Worm (Caenorhabditis elegans) whole organism, L3 larva: ENCODE results near the gene R04F11.3.
A peak's percentile ranks its signal among the peaks of the same experiment; 100 is the strongest.

Experiments
- R02D3.7 ChIP-seq: fragments of 150-350 bp; optimal IDR thresholded peaks from 2 replicates; lab custom pipeline; 2014; ENCODE audit warnings: missing biosample characterization, missing genetic modification characterization
- ZK546.5 ChIP-seq: sonication (generic microtip); optimal IDR thresholded peaks from 2 replicates; lab custom pipeline; 2017; ENCODE audit warnings: missing biosample characterization, missing genetic modification characterization
- ceh-28 ChIP-seq: fragments of 150-350 bp; optimal IDR thresholded peaks from 2 replicates; lab custom pipeline; 2014; ENCODE audit warnings: missing biosample characterization, missing genetic modification reagents, missing genetic modification characterization
- ceh-82 ChIP-seq: fragments of 150-350 bp; optimal IDR thresholded peaks from 2 replicates; lab custom pipeline; 2014; ENCODE audit warnings: missing biosample characterization, missing genetic modification characterization
- daf-12 ChIP-seq: fragments of 150-350 bp; optimal IDR thresholded peaks from 2 replicates; lab custom pipeline; 2014; ENCODE audit warnings: missing biosample characterization, missing genetic modification reagents, missing genetic modification characterization
- egl-27 ChIP-seq: sonication (generic microtip); optimal IDR thresholded peaks from 4 replicates; lab custom pipeline; 2017; ENCODE audit warnings: missing biosample characterization, missing genetic modification reagents, missing genetic modification characterization
- elt-2 ChIP-seq: sonication (generic microtip); optimal IDR thresholded peaks from 2 replicates; lab custom pipeline; 2016; ENCODE audit warnings: missing genetic modification reagents, mild to moderate bottlenecking, missing genetic modification characterization, missing compliant biosample characterization
- fkh-2 ChIP-seq: fragments of 150-350 bp; optimal IDR thresholded peaks from 2 replicates; lab custom pipeline; 2014; ENCODE audit warnings: missing biosample characterization, missing genetic modification reagents, missing genetic modification characterization
- lin-15B ChIP-seq: fragments of 150-350 bp; optimal IDR thresholded peaks from 2 replicates; lab custom pipeline; 2014; ENCODE audit warnings: missing biosample characterization, missing genetic modification characterization
- lsy-12 ChIP-seq: sonication (generic microtip); optimal IDR thresholded peaks from 2 replicates; lab custom pipeline; 2016; ENCODE audit warnings: mild to moderate bottlenecking, missing genetic modification characterization, missing compliant biosample characterization
- mdl-1 ChIP-seq: fragments of 150-350 bp; optimal IDR thresholded peaks from 2 replicates; lab custom pipeline; 2014; ENCODE audit warnings: missing biosample characterization, missing genetic modification characterization
- mml-1 ChIP-seq: fragments of 150-350 bp; sonication (generic microtip); optimal IDR thresholded peaks from 3 replicates; lab custom pipeline; 2014; ENCODE audit warnings: missing biosample characterization, missing genetic modification characterization
- nhr-12 ChIP-seq: fragments of 150-350 bp; optimal IDR thresholded peaks from 2 replicates; lab custom pipeline; 2014; ENCODE audit warnings: missing biosample characterization, missing genetic modification characterization
- nhr-43 ChIP-seq: sonication (generic microtip); optimal IDR thresholded peaks from 2 replicates; lab custom pipeline; 2016; ENCODE audit warnings: mild to moderate bottlenecking, missing genetic modification characterization, missing compliant biosample characterization; ENCODE audit not compliant: poor library complexity, severe bottlenecking
- nhr-76 ChIP-seq: fragments of 150-350 bp; sonication (generic microtip); optimal IDR thresholded peaks from 5 replicates; lab custom pipeline; 2014; ENCODE audit warnings: missing biosample characterization, missing genetic modification characterization
- nhr-77 ChIP-seq: fragments of 150-350 bp; optimal IDR thresholded peaks from 2 replicates; lab custom pipeline; 2014; ENCODE audit warnings: missing biosample characterization, missing genetic modification characterization
- pha-4 ChIP-seq: fragments of 150-350 bp; optimal IDR thresholded peaks from 2 replicates; lab custom pipeline; 2014; ENCODE audit warnings: missing biosample characterization, missing genetic modification reagents, missing genetic modification characterization
- sea-2 ChIP-seq: fragments of 150-350 bp; sonication (generic microtip); optimal IDR thresholded peaks from 4 replicates; lab custom pipeline; 2014; ENCODE audit warnings: missing biosample characterization, missing genetic modification reagents, missing genetic modification characterization
- snpc-4 ChIP-seq: fragments of 150-350 bp; optimal IDR thresholded peaks from 2 replicates; lab custom pipeline; 2014; ENCODE audit warnings: missing biosample characterization, missing genetic modification characterization
- unc-39 ChIP-seq: sonication (generic microtip); optimal IDR thresholded peaks from 4 replicates; lab custom pipeline; 2017; ENCODE audit warnings: missing biosample characterization, missing genetic modification characterization
- unc-62 ChIP-seq: fragments of 150-350 bp; sonication (generic microtip); optimal IDR thresholded peaks from 4 replicates; lab custom pipeline; 2014; ENCODE audit warnings: missing biosample characterization, missing genetic modification reagents, missing genetic modification characterization
- zag-1 ChIP-seq: fragments of 150-350 bp; optimal IDR thresholded peaks from 2 replicates; lab custom pipeline; 2014; ENCODE audit warnings: missing biosample characterization, missing genetic modification characterization

The R04F11.3 gene

ce11 chrV:12275714-12276113 lies 41.3 kb downstream of the R04F11.3 start:
- TF ChIP-seq ceh-82 (tag; lab: Kevin White, UChicago) = no peak
- no peak for TF ChIP-seq nhr-76 (tag; lab: Kevin White, UChicago)
- no peak for TF ChIP-seq fkh-2 (tag; lab: Kevin White, UChicago)
- TF ChIP-seq mdl-1 = no peak
- no peak for TF ChIP-seq snpc-4 (tag; lab: Kevin White, UChicago)

- TF ChIP-seq lin-15B (peak; percentile 19), ceh-28 (tag; lab: Kevin White, UChicago) (no peak)
Observed at ce11 chrV:12271495-12271894, 45.5 kb downstream of the R04F11.3 start, which contains the start of the genes tsfm-1 and capg-2. Gene tsfm-1 (minus strand): TSS chrV:12271551. Gene capg-2 (plus strand): TSS chrV:12271873.

ce11 chrV:12269272-12269767 lies 47.7 kb downstream of the R04F11.3 start, which contains the start of gene twk-24:
Gene twk-24 (minus strand): TSS chrV:12269322.
- TF ChIP-seq egl-27 (tag; lab: Kevin White, UChicago) (no peak), unc-39 (tag; lab: Kevin White, UChicago) (no peak), lsy-12 (tag; lab: Kevin White, UChicago) (no peak), nhr-77 (tag; lab: Kevin White, UChicago) (no peak), snpc-4 (tag; lab: Kevin White, UChicago) (no peak), sea-2 (GFP tag; lab: Kevin White, UChicago) (no peak), unc-62 (GFP tag; lab: Kevin White, UChicago) (no peak), daf-12 (no peak), ceh-28 (tag; lab: Kevin White, UChicago) (no peak), pha-4 (no peak), elt-2 (tag; lab: Kevin White, UChicago) (no peak), R02D3.7 (tag; lab: Kevin White, UChicago) (no peak), mml-1 (tag; lab: Kevin White, UChicago) (no peak), ZK546.5 (tag; lab: Kevin White, UChicago) (no peak), nhr-43 (tag; lab: Kevin White, UChicago) (no peak), zag-1 (tag; lab: Kevin White, UChicago) (no peak), nhr-12 (no peak)
